Worm (Caenorhabditis elegans) whole organism, L4 larva: Measurements from ENCODE around the gene R04E5.8.

Experiments
- ZK546.5 ChIP-seq, 2 experiments: sonication (generic microtip); optimal IDR thresholded peaks; 2 replicates each; lab custom pipeline; 2017; ENCODE audit warnings: missing biosample characterization in 2 of 2, missing genetic modification characterization in 2 of 2
- dve-1 ChIP-seq: sonication (generic microtip); optimal IDR thresholded peaks from 2 replicates; lab custom pipeline; 2017; ENCODE audit warnings: antibody characterized with exemption, mild to moderate bottlenecking, missing genetic modification characterization, missing compliant biosample characterization; ENCODE audit not compliant: insufficient read depth
- egl-43 ChIP-seq: fragments of 200-800 bp; sonication (Bioruptor generic); IDR thresholded peaks from 2 replicates; pipeline ENCODE4 v1.3.6; 2022; ENCODE audit warnings: missing genetic modification reagents, missing genetic modification characterization, missing compliant biosample characterization
- fkh-10 ChIP-seq: fragments of 150-350 bp; optimal IDR thresholded peaks from 2 replicates; lab custom pipeline; 2014; ENCODE audit warnings: missing biosample characterization, missing genetic modification reagents, missing genetic modification characterization
- hmg-1.1 ChIP-seq: fragments of 200-800 bp; sonication (Bioruptor generic); IDR thresholded peaks from 2 replicates; pipeline ENCODE4 v1.3.6; 2022; ENCODE audit warnings: missing genetic modification reagents, missing genetic modification characterization, missing compliant biosample characterization
- jun-1 ChIP-seq: fragments of 150-350 bp; optimal IDR thresholded peaks from 2 replicates; lab custom pipeline; 2014; ENCODE audit warnings: missing biosample characterization, missing genetic modification reagents, missing genetic modification characterization
- nhr-111 ChIP-seq: fragments of 200-800 bp; sonication (Bioruptor generic); optimal IDR thresholded peaks from 2 replicates; lab custom pipeline; 2018; ENCODE audit warnings: mild to moderate bottlenecking, missing genetic modification characterization, missing compliant biosample characterization
- pqm-1 ChIP-seq: sonication (generic microtip); optimal IDR thresholded peaks from 2 replicates; lab custom pipeline; 2017; ENCODE audit warnings: missing biosample characterization, missing genetic modification characterization
- snpc-1.2 ChIP-seq: fragments of 200-800 bp; sonication (Bioruptor generic); IDR thresholded peaks from 2 replicates; pipeline ENCODE4 v1.3.6; 2022; ENCODE audit warnings: missing genetic modification reagents, missing genetic modification characterization, missing compliant biosample characterization
- unc-62 ChIP-seq, 3 experiments: fragments of 150-350 bp in 1 of 3; sonication (generic microtip); optimal IDR thresholded peaks in 2 of 3; peaks in 1 of 3; 1 replicate in 1 of 3; 2 replicates in 2 of 3; lab custom pipeline; 2014 to 2017; ENCODE audit warnings: missing biosample characterization in 3 of 3, missing genetic modification characterization in 3 of 3, missing genetic modification reagents in 3 of 3, missing genotype in 1 of 3
- zfp-3 ChIP-seq: fragments of 200-800 bp; sonication (Bioruptor generic); conservative IDR thresholded peaks from 2 replicates; pipeline ENCODE4 v1.3.6; 2022; ENCODE audit warnings: missing genetic modification reagents, missing genetic modification characterization, missing compliant biosample characterization

ce11 chrX:8800355-8800754, 5.6 kb downstream of the R04E5.8 start:
- TF ChIP-seq jun-1 (tag; lab: Kevin White, UChicago) (no peak), zfp-3 (no peak), nhr-111 (GFP tag; lab: Kevin White, UChicago) (no peak), unc-62 (GFP tag; optimal IDR thresholded peaks at IDR 0.05 in 1 of 2; lab: Kevin White, UChicago) (no peak), unc-62 (tag; optimal IDR thresholded peaks at IDR 0.05; lab: Kevin White, UChicago) (no peak), fkh-10 (GFP tag; lab: Kevin White, UChicago) (no peak), pqm-1 (tag; lab: Kevin White, UChicago) (no peak), ZK546.5 (tag; optimal IDR thresholded peaks at IDR 0.05; lab: Kevin White, UChicago) (no peak), hmg-1.1 (GFP tag; lab: Robert Waterston, UW) (no peak), snpc-1.2 (no peak), dve-1 (no peak), egl-43 (no peak)
